Worm (Caenorhabditis elegans) whole organism, L4/young adult: ENCODE measurements around the gene B0252.5.

Source experiments
- W03F9.2 ChIP-seq: fragments of 150-350 bp; optimal IDR thresholded peaks from 2 replicates; lab custom pipeline; 2014; ENCODE audit warnings: missing biosample characterization, missing genetic modification characterization
- dao-5 ChIP-seq: sonication (generic microtip); optimal IDR thresholded peaks from 2 replicates; lab custom pipeline; 2016; ENCODE audit warnings: missing genotype, missing genetic modification characterization, moderate library complexity, missing compliant biosample characterization

DNA sequence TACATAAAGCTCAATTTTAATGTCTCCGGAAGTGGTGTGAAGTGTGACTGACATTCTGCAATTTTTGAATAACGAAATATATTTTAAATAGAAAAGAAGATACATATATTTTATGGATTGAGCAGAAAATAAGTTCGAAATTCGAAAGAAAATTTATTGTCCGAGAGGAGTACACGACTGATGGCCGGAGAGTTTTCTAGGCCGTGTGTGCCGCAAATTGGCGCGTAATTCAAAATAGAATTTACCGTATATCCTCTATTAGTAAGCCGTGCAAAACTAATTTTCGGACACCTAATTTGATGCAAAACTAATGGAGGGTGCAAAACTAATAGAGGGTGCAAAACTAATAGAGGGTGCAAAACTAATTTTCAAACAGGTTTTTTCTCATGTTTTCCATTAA is 5.4 kb downstream of the B0252.5 start, which contains the start of gene cyn-10:
- TF ChIP-seq W03F9.2 (tag; lab: Kevin White, UChicago) (peak; percentile 15), dao-5 (tag; lab: Kevin White, UChicago) (no peak)
